Fruit fly (Drosophila melanogaster) whole organism, embryonic: ENCODE data around the gene CG42727.

ENCODE experiments used
- Aef1 ChIP-seq: fragments of 200-800 bp; sonication (Bioruptor generic); IDR thresholded peaks from 3 replicates; pipeline ENCODE4 v1.3.6; 2022; ENCODE audit warnings: missing biosample characterization, missing genetic modification characterization
- Bteb2 ChIP-seq: fragments of 200-800 bp; sonication (Bioruptor generic); optimal IDR thresholded peaks from 2 replicates; lab custom pipeline; 2016; ENCODE audit warnings: missing biosample characterization, missing genetic modification characterization
- CG10267 ChIP-seq: fragments of 200-800 bp; sonication (Bioruptor generic); optimal IDR thresholded peaks from 2 replicates; lab custom pipeline; 2018; ENCODE audit warnings: missing biosample characterization, mild to moderate bottlenecking, missing genetic modification characterization, moderate library complexity
- CG10431 ChIP-seq: fragments of 200-800 bp; sonication (Bioruptor generic); optimal IDR thresholded peaks from 3 replicates; lab custom pipeline; 2018; ENCODE audit warnings: missing biosample characterization, mild to moderate bottlenecking, missing genetic modification characterization
- CG11085 ChIP-seq: fragments of 200-800 bp; sonication (Bioruptor generic); IDR thresholded peaks from 2 replicates; pipeline ENCODE4 v1.3.6; 2022; ENCODE audit warnings: missing biosample characterization, missing genetic modification characterization
- CG12391 ChIP-seq: fragments of 200-800 bp; sonication (Bioruptor generic); optimal IDR thresholded peaks from 3 replicates; lab custom pipeline; 2018; ENCODE audit warnings: missing biosample characterization, mild to moderate bottlenecking, missing genetic modification characterization, moderate library complexity
- CG13123 ChIP-seq: fragments of 200-800 bp; sonication (Bioruptor generic); optimal IDR thresholded peaks from 2 replicates; lab custom pipeline; 2016; ENCODE audit warnings: missing biosample characterization, missing genetic modification characterization
- CG15011 ChIP-seq: fragments of 200-800 bp; sonication (Bioruptor generic); optimal IDR thresholded peaks from 3 replicates; lab custom pipeline; 2018; ENCODE audit warnings: missing biosample characterization, mild to moderate bottlenecking, missing genetic modification characterization
- CG16779 ChIP-seq: fragments of 200-800 bp; sonication (Bioruptor generic); IDR thresholded peaks from 2 replicates; pipeline ENCODE4 v1.3.6; 2022; ENCODE audit warnings: missing biosample characterization, missing genetic modification characterization
- CG16863 ChIP-seq: fragments of 200-800 bp; sonication (Bioruptor generic); optimal IDR thresholded peaks from 3 replicates; lab custom pipeline; 2016; ENCODE audit warnings: missing biosample characterization, missing genetic modification characterization
- CG18476 ChIP-seq: fragments of 200-800 bp; sonication (Bioruptor generic); optimal IDR thresholded peaks from 2 replicates; lab custom pipeline; 2016; ENCODE audit warnings: missing biosample characterization, mild to moderate bottlenecking, missing genetic modification characterization
- CG2875 ChIP-seq: fragments of 200-800 bp; sonication (Bioruptor generic); optimal IDR thresholded peaks from 2 replicates; lab custom pipeline; 2017; ENCODE audit warnings: missing biosample characterization, mild to moderate bottlenecking, missing genetic modification characterization, missing genetic modification reagents
- CG30020 ChIP-seq: fragments of 200-800 bp; optimal IDR thresholded peaks from 2 replicates; lab custom pipeline; 2019; ENCODE audit warnings: missing biosample characterization, mild to moderate bottlenecking, missing genetic modification characterization, moderate library complexity
- CG34422 ChIP-seq: fragments of 200-800 bp; sonication (Bioruptor generic); IDR thresholded peaks from 3 replicates; pipeline ENCODE4 v1.3.6; 2022; ENCODE audit warnings: missing biosample characterization, missing genetic modification characterization
- CG4424 ChIP-seq: fragments of 200-800 bp; sonication (Bioruptor generic); optimal IDR thresholded peaks from 3 replicates; lab custom pipeline; 2016; ENCODE audit warnings: missing biosample characterization, missing genetic modification characterization
- CG7357 ChIP-seq: fragments of 200-800 bp; sonication (Bioruptor generic); IDR thresholded peaks from 3 replicates; pipeline ENCODE4 v1.3.6; 2022; ENCODE audit warnings: missing biosample characterization, missing genetic modification characterization
- CG8281 ChIP-seq: fragments of 200-800 bp; sonication (Bioruptor generic); optimal IDR thresholded peaks from 2 replicates; lab custom pipeline; 2018; ENCODE audit warnings: missing biosample characterization, mild to moderate bottlenecking, missing genetic modification characterization, moderate library complexity
- CG8765 ChIP-seq: fragments of 200-800 bp; sonication (Bioruptor generic); IDR thresholded peaks from 2 replicates; pipeline ENCODE4 v1.3.6; 2022; ENCODE audit warnings: missing biosample characterization, missing genetic modification characterization
- CG9817 ChIP-seq: fragments of 200-800 bp; sonication (Bioruptor generic); optimal IDR thresholded peaks from 2 replicates; lab custom pipeline; 2018; ENCODE audit warnings: missing biosample characterization, mild to moderate bottlenecking, missing genetic modification characterization, moderate library complexity
- Dek ChIP-seq: fragments of 200-800 bp; sonication (Bioruptor generic); optimal IDR thresholded peaks from 3 replicates; lab custom pipeline; 2019; ENCODE audit warnings: missing biosample characterization, mild to moderate bottlenecking, missing genetic modification characterization, moderate library complexity
- Dref ChIP-seq: fragments of 200-800 bp; sonication (Bioruptor generic); IDR thresholded peaks from 2 replicates; pipeline ENCODE4 v1.3.6; 2022; ENCODE audit warnings: missing biosample characterization, missing genetic modification characterization
- Med ChIP-seq: fragments of 200-800 bp; sonication (Bioruptor generic); peaks from one replicate; lab custom pipeline; 2016; ENCODE audit warnings: missing biosample characterization, missing genetic modification characterization, mild to moderate bottlenecking, inconsistent platforms, moderate library complexity
- Myb ChIP-seq: fragments of 200-800 bp; sonication (Bioruptor generic); optimal IDR thresholded peaks from 2 replicates; lab custom pipeline; 2016; ENCODE audit warnings: missing biosample characterization, missing genetic modification characterization
- NK7.1 ChIP-seq: fragments of 200-800 bp; sonication (Bioruptor generic); optimal IDR thresholded peaks from 3 replicates; lab custom pipeline; 2016; ENCODE audit warnings: missing biosample characterization, missing genetic modification characterization
- Oli ChIP-seq: fragments of 200-800 bp; sonication (Bioruptor generic); optimal IDR thresholded peaks from 2 replicates; lab custom pipeline; 2018; ENCODE audit warnings: missing biosample characterization, mild to moderate bottlenecking, missing genetic modification characterization, moderate library complexity
- Trl ChIP-seq, 3 experiments: fragments of >200 bp in 2 of 3; fragments of 200-800 bp in 1 of 3; sonication (Bioruptor generic) in 1 of 3; optimal IDR thresholded peaks; 2 replicates in 1 of 3; 3 replicates in 2 of 3; lab custom pipeline; 2016 to 2017; ENCODE audit warnings: missing biosample characterization in 1 of 3, missing genetic modification characterization in 1 of 3
- Xbp1 ChIP-seq: fragments of 200-800 bp; sonication (Bioruptor generic); optimal IDR thresholded peaks from 3 replicates; lab custom pipeline; 2016; ENCODE audit warnings: missing biosample characterization, mild to moderate bottlenecking, missing genetic modification characterization
- YL-1 ChIP-seq: fragments of 200-800 bp; sonication (Bioruptor generic); optimal IDR thresholded peaks from 3 replicates; lab custom pipeline; 2017; ENCODE audit warnings: missing biosample characterization, mild to moderate bottlenecking, missing genetic modification characterization
- bsh ChIP-seq, 2 experiments: fragments of 200-800 bp; sonication (Bioruptor generic); optimal IDR thresholded peaks; 2 replicates each; lab custom pipeline; 2017 to 2018; ENCODE audit warnings: mild to moderate bottlenecking in 2 of 2, missing biosample characterization in 2 of 2, missing genetic modification characterization in 2 of 2, moderate library complexity in 1 of 2
- cg ChIP-seq: fragments of 200-800 bp; sonication (Bioruptor generic); optimal IDR thresholded peaks from 3 replicates; lab custom pipeline; 2019; ENCODE audit warnings: missing biosample characterization, mild to moderate bottlenecking, missing genetic modification characterization, moderate library complexity
- dm ChIP-seq: fragments of 200-800 bp; sonication (Bioruptor generic); optimal IDR thresholded peaks from 3 replicates; lab custom pipeline; 2016; ENCODE audit warnings: missing biosample characterization, missing genetic modification characterization
- ems ChIP-seq: fragments of 200-800 bp; sonication (Bioruptor generic); optimal IDR thresholded peaks from 3 replicates; lab custom pipeline; 2016; ENCODE audit warnings: missing biosample characterization, missing genetic modification characterization
- ewg ChIP-seq: fragments of 200-800 bp; sonication (Bioruptor generic); optimal IDR thresholded peaks from 3 replicates; lab custom pipeline; 2017; ENCODE audit warnings: mild to moderate bottlenecking, missing biosample characterization, missing genetic modification reagents, missing genetic modification characterization
- fd64A ChIP-seq: fragments of 200-800 bp; sonication (Bioruptor generic); optimal IDR thresholded peaks from 3 replicates; lab custom pipeline; 2018; ENCODE audit warnings: missing biosample characterization, mild to moderate bottlenecking, missing genetic modification characterization
- fu2 ChIP-seq: fragments of 200-800 bp; sonication (Bioruptor generic); optimal IDR thresholded peaks from 2 replicates; lab custom pipeline; 2016; ENCODE audit warnings: missing biosample characterization, missing genetic modification characterization
- h ChIP-seq: fragments of >200 bp; optimal IDR thresholded peaks from 2 replicates; lab custom pipeline; 2017
- lbe ChIP-seq: fragments of 200-800 bp; sonication (Bioruptor generic); optimal IDR thresholded peaks from 2 replicates; lab custom pipeline; 2016; ENCODE audit warnings: missing biosample characterization, mild to moderate bottlenecking, missing genetic modification characterization
- onecut ChIP-seq: fragments of 200-800 bp; sonication (Bioruptor generic); IDR thresholded peaks from 2 replicates; pipeline ENCODE4 v1.3.6; 2022; ENCODE audit warnings: missing biosample characterization, missing genetic modification characterization
- pfk ChIP-seq: fragments of 200-800 bp; sonication (Bioruptor generic); optimal IDR thresholded peaks from 2 replicates; lab custom pipeline; 2018; ENCODE audit warnings: missing biosample characterization, mild to moderate bottlenecking, missing genetic modification characterization, moderate library complexity
- psq ChIP-seq: fragments of 200-800 bp; sonication (Bioruptor generic); optimal IDR thresholded peaks from 2 replicates; lab custom pipeline; 2017; ENCODE audit warnings: missing biosample characterization, missing genetic modification characterization
- run ChIP-seq: fragments of 200-800 bp; sonication (Bioruptor generic); optimal IDR thresholded peaks from 3 replicates; lab custom pipeline; 2018; ENCODE audit warnings: missing biosample characterization, mild to moderate bottlenecking, missing genetic modification characterization
- sd ChIP-seq: fragments of 200-800 bp; sonication (Bioruptor generic); optimal IDR thresholded peaks from 3 replicates; lab custom pipeline; 2018; ENCODE audit warnings: missing biosample characterization, mild to moderate bottlenecking, missing genetic modification characterization, moderate library complexity
- sens ChIP-seq: fragments of 200-800 bp; sonication (Bioruptor generic); peaks from one replicate; lab custom pipeline; 2016; ENCODE audit warnings: missing biosample characterization, missing genetic modification characterization
- seq ChIP-seq: fragments of 200-800 bp; sonication (Bioruptor generic); IDR thresholded peaks from 2 replicates; pipeline ENCODE4 v1.3.6; 2022; ENCODE audit warnings: missing biosample characterization, missing genetic modification characterization
- sqz ChIP-seq: fragments of 200-800 bp; sonication (Bioruptor generic); optimal IDR thresholded peaks from 3 replicates; lab custom pipeline; 2018; ENCODE audit warnings: missing biosample characterization, mild to moderate bottlenecking, missing genetic modification characterization
- stc ChIP-seq: fragments of 200-800 bp; sonication (Bioruptor generic); IDR thresholded peaks from 2 replicates; pipeline ENCODE4 v1.3.6; 2022; ENCODE audit warnings: missing biosample characterization, missing genetic modification characterization
- z ChIP-seq: fragments of 200-800 bp; sonication (Bioruptor generic); IDR thresholded peaks from 3 replicates; pipeline ENCODE4 v1.3.6; 2022; ENCODE audit warnings: missing biosample characterization, missing genetic modification characterization
- zen2 ChIP-seq: fragments of 200-800 bp; sonication (Bioruptor generic); IDR thresholded peaks from 3 replicates; pipeline ENCODE4 v1.3.6; 2022; ENCODE audit warnings: missing biosample characterization, missing genetic modification characterization; ENCODE audit not compliant: partially characterized antibody

Gene CG42727

dm6 chr3R:15371833-15372232 is 24.0 kb downstream of the CG42727 start, which contains the start of the genes Ccm3 and CG6136 (continued):
- TF ChIP-seq h (lab: Kevin White, UChicago) = no peak
- peak; percentile 43 for TF ChIP-seq Xbp1
- no peak for TF ChIP-seq NK7.1 (GFP tag; lab: Kevin White, UChicago)
- TF ChIP-seq psq (GFP tag; lab: Kevin White, UChicago) = no peak
- TF ChIP-seq sqz (GFP tag; lab: Kevin White, UChicago) = no peak
- TF ChIP-seq CG10267 (tag; lab: Kevin White, UChicago) = peak; percentile 99
- peak; percentile 2 for TF ChIP-seq dm (GFP tag; lab: Kevin White, UChicago)
- no peak for TF ChIP-seq Aef1 (GFP tag; lab: Robert Waterston, UW)
- peak; percentile 64; the same call in 1 of the 3 replicates for TF ChIP-seq CG34422 (GFP tag; lab: Robert Waterston, UW)
- TF ChIP-seq CG8281 = no peak
- no peak for TF ChIP-seq Oli
- TF ChIP-seq Myb (GFP tag; lab: Kevin White, UChicago) = peak; percentile 64
- TF ChIP-seq CG7357 (GFP tag; lab: Robert Waterston, UW) = no peak
- no peak for TF ChIP-seq fd64A
- peak; percentile 19 for TF ChIP-seq CG30020
- no peak for TF ChIP-seq sd (tag; lab: Kevin White, UChicago)
- no peak for TF ChIP-seq z (GFP tag; lab: Robert Waterston, UW)
- no peak for TF ChIP-seq CG18476 (GFP tag; lab: Kevin White, UChicago)
- peak; percentile 16 for TF ChIP-seq CG12391 (tag; lab: Kevin White, UChicago)
- peak; percentile 30 for TF ChIP-seq CG4424
- TF ChIP-seq Dref (GFP tag; lab: Robert Waterston, UW) = peak; percentile 97
- TF ChIP-seq CG8765 = no peak
- TF ChIP-seq CG9817 (tag; lab: Kevin White, UChicago) = no peak
- TF ChIP-seq lbe (GFP tag; lab: Kevin White, UChicago) = peak; percentile 59
- no peak for TF ChIP-seq bsh (GFP tag; optimal IDR thresholded peaks at IDR 0.05; lab: Kevin White, UChicago)
- no peak for TF ChIP-seq CG13123 (GFP tag; lab: Kevin White, UChicago)
- TF ChIP-seq Dek (tag; lab: Kevin White, UChicago) = no peak
- TF ChIP-seq CG16863 = no peak
- TF ChIP-seq fu2 (GFP tag; lab: Kevin White, UChicago) = no peak
- TF ChIP-seq ems = no peak
- no peak for TF ChIP-seq pfk
- TF ChIP-seq CG10431 (GFP tag; lab: Kevin White, UChicago) = no peak
- no peak for TF ChIP-seq stc (GFP tag; lab: Robert Waterston, UW)
- no peak for TF ChIP-seq CG2875 (GFP tag; lab: Kevin White, UChicago)

dm6 chr3R:15374397-15374796 is 26.5 kb downstream of the CG42727 start, which contains the start of gene Rbp:
Gene Rbp, plus strand, starts transcription at chr3R:15374635.
- TF ChIP-seq CG34422 (GFP tag; lab: Robert Waterston, UW) (0 out of 3 replicates have a peak, but pooled peaks have one; percentile 17), Bteb2 (GFP tag; lab: Kevin White, UChicago) (no peak), YL-1 (peak; percentile 22), CG30020 (no peak), seq (GFP tag; lab: Robert Waterston, UW) (peak; percentile 59), CG15011 (no peak), z (GFP tag; lab: Robert Waterston, UW) (0 out of 3 replicates have a peak, but pooled peaks have one; percentile 39), run (tag; lab: Kevin White, UChicago) (no peak), ewg (GFP tag; lab: Kevin White, UChicago) (peak; percentile 36), Trl (optimal IDR thresholded peaks at IDR 0.05; lab: Kevin White, UChicago) (peak; percentile 52 to 72), Trl (GFP tag; optimal IDR thresholded peaks at IDR 0.05; lab: Kevin White, UChicago) (no peak), CG16779 (GFP tag; lab: Robert Waterston, UW) (peak; percentile 62; the same call in 1 of the 2 replicates), zen2 (0 out of 3 replicates have a peak, but pooled peaks have one; percentile 41), CG11085 (GFP tag; lab: Robert Waterston, UW) (no peak), sens (GFP tag; lab: Kevin White, UChicago) (peak; percentile 66), cg (GFP tag; lab: Kevin White, UChicago) (peak; percentile 28), Med (peak; percentile 58), onecut (peak; percentile 98)
